Fruit fly (Drosophila melanogaster) whole organism, pupa: ENCODE measurements around the gene CG6769.
A peak's percentile ranks its signal among the peaks of the same experiment; 100 is the strongest.

ENCODE experiments used
- CG10348 ChIP-seq: fragments of 200-800 bp; sonication (Bioruptor generic); IDR thresholded peaks from 2 replicates; pipeline ENCODE4 v1.3.6; 2022; ENCODE audit warnings: missing biosample characterization, missing genetic modification characterization
- CG12605 ChIP-seq: fragments of 200-800 bp; sonication (Bioruptor generic); IDR thresholded peaks from 2 replicates; pipeline ENCODE4 v1.3.6; 2022; ENCODE audit warnings: missing biosample characterization, missing genetic modification characterization
- CG13204 ChIP-seq: fragments of 200-800 bp; sonication (Bioruptor generic); optimal IDR thresholded peaks from 2 replicates; lab custom pipeline; 2018; ENCODE audit warnings: missing biosample characterization, mild to moderate bottlenecking, missing genetic modification characterization, moderate library complexity
- CG14655 ChIP-seq: fragments of 200-800 bp; sonication (Bioruptor generic); optimal IDR thresholded peaks from 3 replicates; lab custom pipeline; 2017; ENCODE audit warnings: mild to moderate bottlenecking, missing biosample characterization, missing genetic modification reagents, missing genetic modification characterization
- CG15710 ChIP-seq: fragments of 200-800 bp; sonication (Bioruptor generic); optimal IDR thresholded peaks from 2 replicates; lab custom pipeline; 2018; ENCODE audit warnings: missing biosample characterization, mild to moderate bottlenecking, missing genetic modification characterization, moderate library complexity
- CG17806 ChIP-seq: fragments of 200-800 bp; sonication (Bioruptor generic); optimal IDR thresholded peaks from 2 replicates; lab custom pipeline; 2018; ENCODE audit warnings: missing biosample characterization, mild to moderate bottlenecking, missing genetic modification characterization, moderate library complexity
- CG32121 ChIP-seq: fragments of 200-800 bp; sonication (Bioruptor generic); IDR thresholded peaks from 2 replicates; pipeline ENCODE4 v1.3.6; 2022; ENCODE audit warnings: missing biosample characterization, missing genetic modification characterization
- CG34367 ChIP-seq: fragments of 200-800 bp; sonication (Bioruptor generic); optimal IDR thresholded peaks from 2 replicates; lab custom pipeline; 2018; ENCODE audit warnings: missing biosample characterization, mild to moderate bottlenecking, missing genetic modification characterization
- CG4496 ChIP-seq: fragments of 200-800 bp; sonication (Bioruptor generic); IDR thresholded peaks from 3 replicates; pipeline ENCODE4 v1.3.6; 2022; ENCODE audit warnings: missing biosample characterization, missing genetic modification characterization
- CG8159 ChIP-seq: fragments of 200-800 bp; sonication (Bioruptor generic); optimal IDR thresholded peaks from 3 replicates; lab custom pipeline; 2018; ENCODE audit warnings: missing biosample characterization, mild to moderate bottlenecking, missing genetic modification characterization, moderate library complexity
- CG8301 ChIP-seq: fragments of 200-800 bp; sonication (Bioruptor generic); optimal IDR thresholded peaks from 2 replicates; lab custom pipeline; 2018; ENCODE audit warnings: missing biosample characterization, mild to moderate bottlenecking, missing genetic modification characterization
- CG9948 ChIP-seq: fragments of 200-800 bp; sonication (Bioruptor generic); optimal IDR thresholded peaks from 2 replicates; lab custom pipeline; 2018; ENCODE audit warnings: missing biosample characterization, mild to moderate bottlenecking, missing genetic modification characterization, moderate library complexity
- D1 ChIP-seq: fragments of 200-800 bp; sonication (Bioruptor generic); optimal IDR thresholded peaks from 2 replicates; lab custom pipeline; 2018; ENCODE audit warnings: missing biosample characterization, mild to moderate bottlenecking, missing genetic modification characterization, moderate library complexity
- EcR ChIP-seq: fragments of 200-800 bp; sonication (Bioruptor generic); optimal IDR thresholded peaks from 3 replicates; lab custom pipeline; 2019; ENCODE audit warnings: missing biosample characterization, missing genetic modification characterization, mild to moderate bottlenecking, moderate library complexity, missing genetic modification reagents
- Ets98B ChIP-seq: fragments of 200-800 bp; sonication (Bioruptor generic); IDR thresholded peaks from 2 replicates; pipeline ENCODE4 v1.3.6; 2022; ENCODE audit warnings: missing biosample characterization, missing genetic modification characterization
- Pif1A ChIP-seq: fragments of 200-800 bp; sonication (Bioruptor generic); optimal IDR thresholded peaks from 3 replicates; lab custom pipeline; 2016; ENCODE audit warnings: missing biosample characterization, missing genetic modification characterization
- Pif1B ChIP-seq: fragments of 200-800 bp; sonication (Bioruptor generic); optimal IDR thresholded peaks from 3 replicates; lab custom pipeline; 2016; ENCODE audit warnings: missing biosample characterization, missing genetic modification characterization
- Snoo ChIP-seq: fragments of 200-800 bp; sonication (Bioruptor generic); optimal IDR thresholded peaks from 3 replicates; lab custom pipeline; 2017; ENCODE audit warnings: missing biosample characterization, mild to moderate bottlenecking, missing genetic modification characterization, inconsistent platforms
- fd96Ca ChIP-seq: fragments of 200-800 bp; sonication (Bioruptor generic); IDR thresholded peaks from 3 replicates; pipeline ENCODE4 v1.3.6; 2022; ENCODE audit warnings: missing biosample characterization, missing genetic modification characterization
- gl ChIP-seq: fragments of 200-800 bp; sonication (Bioruptor generic); optimal IDR thresholded peaks from 2 replicates; lab custom pipeline; 2018; ENCODE audit warnings: missing biosample characterization, mild to moderate bottlenecking, missing genetic modification characterization
- rn ChIP-seq: fragments of 200-800 bp; sonication (Bioruptor generic); IDR thresholded peaks from 2 replicates; pipeline ENCODE4 v1.3.6; 2022; ENCODE audit warnings: missing biosample characterization, missing genetic modification characterization

Gene CG6769

DNA sequence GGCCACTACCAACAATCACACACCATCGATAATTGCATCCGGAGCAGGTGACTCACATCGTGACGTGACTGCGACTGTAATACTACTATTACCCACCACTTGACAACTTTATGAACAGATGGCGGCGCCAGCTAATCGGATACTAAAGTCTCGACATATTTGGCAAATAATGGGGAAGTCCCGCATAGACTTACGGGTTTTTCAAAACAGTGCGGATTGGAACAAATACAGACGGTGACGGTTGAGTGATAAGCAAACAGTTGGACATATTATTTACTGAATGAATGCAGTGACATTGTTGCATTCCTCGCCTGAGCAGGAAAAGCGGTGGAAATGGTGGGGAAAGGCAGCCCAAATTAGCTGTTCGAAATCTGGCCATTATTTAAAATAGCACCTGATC lies 15.7 kb downstream of the CG6769 start:
- no peak for TF ChIP-seq CG8301 (tag; lab: Kevin White, UChicago)
- no peak for TF ChIP-seq CG8159 (tag; lab: Kevin White, UChicago)
- no peak for TF ChIP-seq CG10348
- TF ChIP-seq Ets98B (GFP tag; lab: Robert Waterston, UW): no peak
- no peak for TF ChIP-seq rn (GFP tag; lab: Robert Waterston, UW)
- no peak for TF ChIP-seq CG14655 (GFP tag; lab: Kevin White, UChicago)
- no peak for TF ChIP-seq CG9948 (tag; lab: Kevin White, UChicago)
- no peak for TF ChIP-seq CG32121 (GFP tag; lab: Robert Waterston, UW)
- no peak for TF ChIP-seq fd96Ca (GFP tag; lab: Robert Waterston, UW)
- no peak for TF ChIP-seq CG13204
- no peak for TF ChIP-seq CG34367 (tag; lab: Kevin White, UChicago)
- no peak for TF ChIP-seq CG12605 (GFP tag; lab: Robert Waterston, UW)
- no peak for TF ChIP-seq Pif1A (GFP tag; lab: Kevin White, UChicago)
- TF ChIP-seq Pif1B (GFP tag; lab: Kevin White, UChicago): no peak
- no peak for TF ChIP-seq CG4496 (GFP tag; lab: Robert Waterston, UW)

DNA sequence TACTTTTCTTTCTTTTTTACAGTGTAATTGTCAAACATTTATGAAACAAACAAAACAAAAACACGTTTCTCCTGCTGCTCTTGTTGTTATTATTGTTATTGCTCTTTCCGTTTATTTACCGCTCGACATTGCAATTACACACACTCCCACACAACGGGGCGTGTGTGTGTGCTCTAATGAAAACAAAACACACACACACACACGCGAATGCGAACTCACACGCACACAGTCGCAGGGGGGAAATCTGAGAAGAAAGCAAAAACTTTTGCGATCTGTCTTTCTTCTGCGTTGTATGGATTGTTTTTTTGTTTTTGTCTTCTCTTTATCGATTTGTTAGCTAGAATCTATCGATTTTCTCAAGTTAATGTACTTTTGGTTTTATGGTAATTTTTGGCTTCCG lies 17.2 kb downstream of the CG6769 start:
- 0 out of 3 replicates have a peak, but pooled peaks have one; percentile 26 for TF ChIP-seq CG4496 (GFP tag; lab: Robert Waterston, UW)
- TF ChIP-seq CG10348: no peak
- TF ChIP-seq, all 21 proteins: peak for 1

dm6 chrX:17878632-17879033 lies 17.8 kb downstream of the CG6769 start:
- TF ChIP-seq rn (GFP tag; lab: Robert Waterston, UW) (0 out of 2 replicates have a peak, but pooled peaks have one; percentile 8), CG14655 (GFP tag; lab: Kevin White, UChicago) (no peak), CG8159 (tag; lab: Kevin White, UChicago) (no peak), CG32121 (GFP tag; lab: Robert Waterston, UW) (peak; percentile 40; the same call in 1 of the 2 replicates), CG13204 (peak; percentile 50), CG9948 (tag; lab: Kevin White, UChicago) (no peak), D1 (no peak), CG17806 (tag; lab: Kevin White, UChicago) (no peak), fd96Ca (GFP tag; lab: Robert Waterston, UW) (peak; percentile 38; the same call in 1 of the 3 replicates), CG15710 (no peak), CG12605 (GFP tag; lab: Robert Waterston, UW) (peak; percentile 83), EcR (GFP tag; lab: Kevin White, UChicago) (peak; percentile 98), CG10348 (no peak), CG34367 (tag; lab: Kevin White, UChicago) (peak; percentile 31), Snoo (tag; lab: Kevin White, UChicago) (peak; percentile 17), Pif1A (GFP tag; lab: Kevin White, UChicago) (peak; percentile 5), Ets98B (GFP tag; lab: Robert Waterston, UW) (peak; percentile 73), gl (tag; lab: Kevin White, UChicago) (peak; percentile 59), Pif1B (GFP tag; lab: Kevin White, UChicago) (no peak), CG8301 (tag; lab: Kevin White, UChicago) (no peak), CG4496 (GFP tag; lab: Robert Waterston, UW) (peak; percentile 80)
- TF ChIP-seq, all 21 proteins: peak for 12

- peak; percentile 49 for TF ChIP-seq Snoo (tag; lab: Kevin White, UChicago)
- peak; percentile 8 for TF ChIP-seq Pif1A (GFP tag; lab: Kevin White, UChicago)
- peak; percentile 61 for TF ChIP-seq CG15710
- TF ChIP-seq CG10348: no peak
- TF ChIP-seq gl (tag; lab: Kevin White, UChicago): peak; percentile 39
- no peak; the same call in 1 of the 2 replicates for TF ChIP-seq Ets98B (GFP tag; lab: Robert Waterston, UW)
- TF ChIP-seq CG8301 (tag; lab: Kevin White, UChicago): peak; percentile 38
- peak; percentile 70 for TF ChIP-seq CG14655 (GFP tag; lab: Kevin White, UChicago)
- peak; percentile 19 for TF ChIP-seq CG34367 (tag; lab: Kevin White, UChicago)
- TF ChIP-seq fd96Ca (GFP tag; lab: Robert Waterston, UW): no peak
- TF ChIP-seq CG8159 (tag; lab: Kevin White, UChicago): peak; percentile 72
- peak; percentile 35 for TF ChIP-seq D1
- no peak; the same call in 2 of the 3 replicates for TF ChIP-seq CG4496 (GFP tag; lab: Robert Waterston, UW)
- TF ChIP-seq Pif1B (GFP tag; lab: Kevin White, UChicago): peak; percentile 69
- TF ChIP-seq CG32121 (GFP tag; lab: Robert Waterston, UW): no peak
- TF ChIP-seq CG9948 (tag; lab: Kevin White, UChicago): peak; percentile 49
- TF ChIP-seq rn (GFP tag; lab: Robert Waterston, UW): no peak
- peak; percentile 53 for TF ChIP-seq CG17806 (tag; lab: Kevin White, UChicago)
- peak; percentile 57 for TF ChIP-seq CG13204
- TF ChIP-seq EcR (GFP tag; lab: Kevin White, UChicago): peak; percentile 14
- no peak for TF ChIP-seq CG12605 (GFP tag; lab: Robert Waterston, UW)
Observed at dm6 chrX:17879211-17879897, 18.6 kb downstream of the CG6769 start.

DNA sequence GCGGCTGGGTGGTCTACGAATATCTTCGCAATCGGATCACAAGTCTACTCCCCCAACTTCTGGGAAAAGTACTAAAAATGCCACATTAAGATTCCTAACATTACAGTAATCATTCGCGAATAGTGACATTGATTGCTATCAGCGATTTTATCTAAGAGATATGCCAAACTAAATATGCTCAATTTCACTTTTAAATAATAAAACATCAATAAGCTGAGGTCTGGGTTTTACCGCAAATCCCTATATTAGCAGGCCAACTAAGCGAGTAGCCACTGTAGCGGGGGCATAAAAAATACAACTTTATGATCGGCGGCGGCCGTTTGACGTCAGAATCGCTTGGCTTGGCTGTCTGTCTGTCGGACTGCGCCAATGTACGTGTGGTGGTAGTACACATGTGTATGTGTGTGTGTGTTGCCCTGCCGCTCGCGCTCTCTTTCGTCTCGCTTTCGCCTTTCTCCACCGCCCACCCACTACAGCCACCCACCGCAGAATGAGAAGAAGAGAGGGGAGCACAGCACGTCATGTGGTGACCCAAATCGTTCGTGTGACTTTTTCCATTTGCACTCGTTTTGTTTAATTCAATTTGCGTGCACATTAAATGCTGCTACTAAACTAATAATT lies 19.6 kb downstream of the CG6769 start:
- TF ChIP-seq CG9948 (tag; lab: Kevin White, UChicago) (peak; percentile 81), CG8159 (tag; lab: Kevin White, UChicago) (peak; percentile 76), Pif1A (GFP tag; lab: Kevin White, UChicago) (peak; percentile 79), Snoo (tag; lab: Kevin White, UChicago) (peak; percentile 92), Pif1B (GFP tag; lab: Kevin White, UChicago) (peak; percentile 84), CG14655 (GFP tag; lab: Kevin White, UChicago) (peak; percentile 82), gl (tag; lab: Kevin White, UChicago) (peak; percentile 56), CG32121 (GFP tag; lab: Robert Waterston, UW) (peak; percentile 95), D1 (no peak), CG34367 (tag; lab: Kevin White, UChicago) (peak; percentile 78), CG10348 (peak; percentile 84), CG17806 (tag; lab: Kevin White, UChicago) (peak; percentile 70), EcR (GFP tag; lab: Kevin White, UChicago) (no peak), CG8301 (tag; lab: Kevin White, UChicago) (peak; percentile 85), CG13204 (peak; percentile 75), CG12605 (GFP tag; lab: Robert Waterston, UW) (peak; percentile 90), Ets98B (GFP tag; lab: Robert Waterston, UW) (peak; percentile 94), CG15710 (peak; percentile 81), CG4496 (GFP tag; lab: Robert Waterston, UW) (peak; percentile 97), rn (GFP tag; lab: Robert Waterston, UW) (peak; percentile 79), fd96Ca (GFP tag; lab: Robert Waterston, UW) (peak; percentile 95)
- TF ChIP-seq, all 21 proteins: peak for 19
